Worm (Caenorhabditis elegans) whole organism, young adult: ENCODE data around the gene C23G10.1.

Experiments
- cebp-1 ChIP-seq, 2 experiments: fragments of 200-800 bp in 1 of 2; sonication (Bioruptor generic) in 1 of 2; sonication (generic microtip) in 1 of 2; IDR thresholded peaks in 1 of 2; optimal IDR thresholded peaks in 1 of 2; 2 replicates each; pipeline versions ENCODE4 v1.3.6 to Lab custom; 2017 to 2022; ENCODE audit warnings: missing compliant biosample characterization in 2 of 2, missing genetic modification characterization in 2 of 2, mild to moderate bottlenecking in 1 of 2, missing genetic modification reagents in 1 of 2, moderate library complexity in 1 of 2
- mes-4 ChIP-seq: sonication (generic microtip); optimal IDR thresholded peaks from 2 replicates; lab custom pipeline; 2016; ENCODE audit warnings: missing genotype, missing genetic modification characterization, missing compliant biosample characterization
- rcor-1 ChIP-seq: fragments of 200-800 bp; sonication (Bioruptor generic); IDR thresholded peaks from 2 replicates; pipeline ENCODE4 v1.3.6; 2022; ENCODE audit warnings: missing genetic modification reagents, missing genetic modification characterization, missing compliant biosample characterization
- sea-2 ChIP-seq: fragments of 200-800 bp; sonication (Bioruptor generic); IDR thresholded peaks from 2 replicates; pipeline ENCODE4 v1.3.6; 2022; ENCODE audit warnings: missing genetic modification characterization, missing compliant biosample characterization
- unc-62 ChIP-seq: fragments of 150-350 bp; optimal IDR thresholded peaks from 2 replicates; lab custom pipeline; 2014; ENCODE audit warnings: missing biosample characterization, missing genetic modification reagents, missing genetic modification characterization

- TF ChIP-seq cebp-1 (GFP tag; IDR thresholded peaks at IDR 0.05; lab: Robert Waterston, UW) = no peak
- no peak for TF ChIP-seq cebp-1 (tag; optimal IDR thresholded peaks at IDR 0.05; lab: Kevin White, UChicago)
- TF ChIP-seq mes-4 = no peak
- no peak for TF ChIP-seq unc-62 (GFP tag; lab: Kevin White, UChicago)
- TF ChIP-seq rcor-1 (GFP tag; lab: Robert Waterston, UW) = no peak
- TF ChIP-seq sea-2 (GFP tag; lab: Robert Waterston, UW) = no peak
Observed at ce11 chrIII:6215476-6215875, 6.4 kb downstream of the C23G10.1 start, which contains the start of gene C23G10.11.
